Worm (Caenorhabditis elegans) whole organism, L4/young adult: ENCODE data around the gene sorf-1.

Experiments
- W03F9.2 ChIP-seq: fragments of 150-350 bp; optimal IDR thresholded peaks from 2 replicates; lab custom pipeline; 2014; ENCODE audit warnings: missing biosample characterization, missing genetic modification characterization
- dao-5 ChIP-seq: sonication (generic microtip); optimal IDR thresholded peaks from 2 replicates; lab custom pipeline; 2016; ENCODE audit warnings: missing genotype, missing genetic modification characterization, moderate library complexity, missing compliant biosample characterization
- him-1 ChIP-seq: sonication (generic microtip); optimal IDR thresholded peaks from 2 replicates; lab custom pipeline; 2016; ENCODE audit warnings: missing genotype, missing genetic modification reagents, missing genetic modification characterization, missing compliant biosample characterization

Gene sorf-1

DNA sequence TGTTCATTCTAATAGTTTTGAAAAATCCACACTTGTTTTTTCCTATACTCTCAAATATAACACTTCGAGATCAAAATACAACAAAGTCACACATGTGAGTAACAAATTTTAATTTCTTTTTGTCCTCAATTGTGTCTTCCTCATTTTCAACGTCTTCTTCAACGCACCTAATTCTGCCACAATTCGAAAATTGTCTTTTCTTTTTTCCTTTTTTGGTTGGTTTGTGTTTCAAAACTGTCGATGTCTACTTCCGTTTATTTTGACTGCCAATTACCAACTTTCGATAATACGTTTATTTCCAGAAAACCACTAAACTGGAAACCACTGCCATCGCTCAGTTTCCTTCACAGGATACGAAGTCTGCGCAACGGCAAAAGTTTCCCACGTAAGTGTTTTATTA is 46.2 kb downstream of the sorf-1 start, which contains the start of gene F11D5.1:
Gene F11D5.1, plus strand, starts transcription at position 301 of the 400 bp plus-strand sequence.
- no peak for TF ChIP-seq dao-5 (tag; lab: Kevin White, UChicago)
- TF ChIP-seq W03F9.2 (tag; lab: Kevin White, UChicago), result no peak
- TF ChIP-seq him-1 (tag; lab: Kevin White, UChicago), result no peak
